Fruit fly (Drosophila melanogaster): ENCODE results near the gene CG9452.
A peak's percentile ranks its signal among the peaks of the same experiment; 100 is the strongest.

Gene CG9452

dm6 chr3L:19503770-19504169, at the start of gene CG9452:
CG9452 (minus strand) TSS chr3L:19503870.
- TF ChIP-seq HLH106 (tag; optimal IDR thresholded peaks at IDR 0.05): no peak
- TF ChIP-seq Dif (GFP tag; optimal IDR thresholded peaks at IDR 0.05; ENCODE audit: partially characterized antibody): no peak
- no peak for TF ChIP-seq Hr83 (GFP tag; optimal IDR thresholded peaks at IDR 0.05; ENCODE audit: poor library complexity, severe bottlenecking)
- no peak for TF ChIP-seq Jra (GFP tag; optimal IDR thresholded peaks at IDR 0.05)
- TF ChIP-seq CrebA (GFP tag; optimal IDR thresholded peaks at IDR 0.05; ENCODE audit: borderline replicate concordance): no peak
- no peak for TF ChIP-seq jim (GFP tag; optimal IDR thresholded peaks at IDR 0.05)
- TF ChIP-seq lola (GFP tag; optimal IDR thresholded peaks at IDR 0.05): no peak
- no peak for TF ChIP-seq N (GFP tag; optimal IDR thresholded peaks at IDR 0.05)
- no peak for TF ChIP-seq fru (GFP tag; optimal IDR thresholded peaks at IDR 0.05)
- TF ChIP-seq Dfd (GFP tag; optimal IDR thresholded peaks at IDR 0.05): no peak
- no peak for TF ChIP-seq Myc (optimal IDR thresholded peaks at IDR 0.05)
- TF ChIP-seq ey (GFP tag; optimal IDR thresholded peaks at IDR 0.05): no peak
- no peak for TF ChIP-seq woc (GFP tag; optimal IDR thresholded peaks at IDR 0.05)
- no peak for TF ChIP-seq rgr (GFP tag; optimal IDR thresholded peaks at IDR 0.05)
- TF ChIP-seq brk (GFP tag; optimal IDR thresholded peaks at IDR 0.05): no peak
- TF ChIP-seq Abd-B (GFP tag; optimal IDR thresholded peaks at IDR 0.05): no peak

- TF ChIP-seq Hr83 (GFP tag; optimal IDR thresholded peaks at IDR 0.05; ENCODE audit: poor library complexity, severe bottlenecking) (peak; percentile 9), Myc (optimal IDR thresholded peaks at IDR 0.05) (peak; percentile 43), Dif (GFP tag; optimal IDR thresholded peaks at IDR 0.05; ENCODE audit: partially characterized antibody) (no peak), Sp1 (GFP tag; optimal IDR thresholded peaks at IDR 0.05) (no peak)
These were observed 48.6 kb upstream of the CG9452 start, which contains the start of the genes Ltn1 and CG9300 for dm6 chr3L:19552136-19552773. Ltn1 (minus strand) TSS chr3L:19552290. CG9300 (plus strand) TSS chr3L:19552420.

- no peak for TF ChIP-seq Rel (GFP tag; optimal IDR thresholded peaks at IDR 0.05)
- TF ChIP-seq Rel (tag; optimal IDR thresholded peaks at IDR 0.05): no peak
- TF ChIP-seq Hnf4 (GFP tag; optimal IDR thresholded peaks at IDR 0.05): no peak
- TF ChIP-seq Jra (GFP tag; optimal IDR thresholded peaks at IDR 0.05): no peak
- no peak for TF ChIP-seq N (GFP tag; optimal IDR thresholded peaks at IDR 0.05)
- no peak for TF ChIP-seq pan (optimal IDR thresholded peaks at IDR 0.05)
- no peak for TF ChIP-seq foxo (GFP tag; optimal IDR thresholded peaks at IDR 0.05)
- no peak for TF ChIP-seq Vsx2 (GFP tag; optimal IDR thresholded peaks at IDR 0.05; ENCODE audit: partially characterized antibody)
- TF ChIP-seq Myc (optimal IDR thresholded peaks at IDR 0.05): no peak
- TF ChIP-seq Mio (GFP tag; optimal IDR thresholded peaks at IDR 0.05): no peak
- TF ChIP-seq Dfd (GFP tag; optimal IDR thresholded peaks at IDR 0.05): no peak
- TF ChIP-seq jim (GFP tag; optimal IDR thresholded peaks at IDR 0.05): no peak
- TF ChIP-seq dmrt93B (GFP tag; optimal IDR thresholded peaks at IDR 0.05): no peak
These were observed 41.1 kb upstream of the CG9452 start, which contains the start of the genes CG46435 and Rcd7 for dm6 chr3L:19544810-19545209. CG46435 (plus strand) TSS chr3L:19545110. Rcd7 (plus strand) TSS chr3L:19545110.

- TF ChIP-seq Jra (GFP tag; optimal IDR thresholded peaks at IDR 0.05): no peak
- TF ChIP-seq Dif (GFP tag; optimal IDR thresholded peaks at IDR 0.05; ENCODE audit: partially characterized antibody): no peak
- no peak for TF ChIP-seq Mio (GFP tag; optimal IDR thresholded peaks at IDR 0.05)
- TF ChIP-seq foxo (GFP tag; optimal IDR thresholded peaks at IDR 0.05): no peak
- no peak for TF ChIP-seq Sp1 (GFP tag; optimal IDR thresholded peaks at IDR 0.05)
- no peak for TF ChIP-seq GATAd (GFP tag; optimal IDR thresholded peaks at IDR 0.05)
- TF ChIP-seq N (GFP tag; optimal IDR thresholded peaks at IDR 0.05): no peak
- no peak for TF ChIP-seq CrebA (GFP tag; optimal IDR thresholded peaks at IDR 0.05; ENCODE audit: borderline replicate concordance)
- no peak for TF ChIP-seq sage (GFP tag; optimal IDR thresholded peaks at IDR 0.05)
- no peak for TF ChIP-seq Abd-B (GFP tag; optimal IDR thresholded peaks at IDR 0.05)
- no peak for TF ChIP-seq Rel (GFP tag; optimal IDR thresholded peaks at IDR 0.05)
- TF ChIP-seq Rel (tag; optimal IDR thresholded peaks at IDR 0.05): no peak
- no peak for TF ChIP-seq Hnf4 (GFP tag; optimal IDR thresholded peaks at IDR 0.05)
- no peak for TF ChIP-seq jim (GFP tag; optimal IDR thresholded peaks at IDR 0.05)
- no peak for TF ChIP-seq CG9705 (GFP tag; optimal IDR thresholded peaks at IDR 0.05)
These were observed 40.4 kb upstream of the CG9452 start, which contains the start of the genes CG46434 and Dred for dm6 chr3L:19544105-19544504. CG46434 (minus strand) TSS chr3L:19544205. Dred (minus strand) TSS chr3L:19544205.

- TF ChIP-seq sage (GFP tag; optimal IDR thresholded peaks at IDR 0.05) (no peak), CG32264 (GFP tag; optimal IDR thresholded peaks at IDR 0.05) (no peak), Jra (GFP tag; optimal IDR thresholded peaks at IDR 0.05) (no peak), fru (GFP tag; optimal IDR thresholded peaks at IDR 0.05) (no peak), lola (GFP tag; optimal IDR thresholded peaks at IDR 0.05) (no peak), HLH106 (tag; optimal IDR thresholded peaks at IDR 0.05) (no peak), usp (GFP tag; optimal IDR thresholded peaks at IDR 0.05) (no peak), jim (GFP tag; optimal IDR thresholded peaks at IDR 0.05) (no peak), GATAd (GFP tag; optimal IDR thresholded peaks at IDR 0.05) (no peak), br (GFP tag; optimal IDR thresholded peaks at IDR 0.05) (no peak), Sp1 (GFP tag; optimal IDR thresholded peaks at IDR 0.05) (no peak), Hr83 (GFP tag; optimal IDR thresholded peaks at IDR 0.05; ENCODE audit: poor library complexity, severe bottlenecking) (no peak)
These were observed 28.8 kb upstream of the CG9452 start, which contains the start of gene Cpr76Bd for dm6 chr3L:19532443-19532842. Cpr76Bd (plus strand) TSS chr3L:19532743.

Data from whole organism, wandering third instar larva.